Worm (Caenorhabditis elegans) whole organism, late embryonic: ENCODE data around the gene F09F9.3.

ENCODE experiments used
- ceh-6 ChIP-seq: fragments of 200-800 bp; sonication (Bioruptor generic); optimal IDR thresholded peaks from 2 replicates; lab custom pipeline; 2018; ENCODE audit warnings: mild to moderate bottlenecking, missing genetic modification characterization, missing compliant biosample characterization
- pqm-1 ChIP-seq: sonication (generic microtip); optimal IDR thresholded peaks from 2 replicates; lab custom pipeline; 2016; ENCODE audit warnings: missing genetic modification characterization, missing compliant biosample characterization
- sox-2 ChIP-seq: fragments of 200-800 bp; sonication (Bioruptor generic); IDR thresholded peaks from 2 replicates; pipeline ENCODE4 v1.3.6; 2022; ENCODE audit warnings: missing genetic modification reagents, missing genetic modification characterization, missing compliant biosample characterization

DNA sequence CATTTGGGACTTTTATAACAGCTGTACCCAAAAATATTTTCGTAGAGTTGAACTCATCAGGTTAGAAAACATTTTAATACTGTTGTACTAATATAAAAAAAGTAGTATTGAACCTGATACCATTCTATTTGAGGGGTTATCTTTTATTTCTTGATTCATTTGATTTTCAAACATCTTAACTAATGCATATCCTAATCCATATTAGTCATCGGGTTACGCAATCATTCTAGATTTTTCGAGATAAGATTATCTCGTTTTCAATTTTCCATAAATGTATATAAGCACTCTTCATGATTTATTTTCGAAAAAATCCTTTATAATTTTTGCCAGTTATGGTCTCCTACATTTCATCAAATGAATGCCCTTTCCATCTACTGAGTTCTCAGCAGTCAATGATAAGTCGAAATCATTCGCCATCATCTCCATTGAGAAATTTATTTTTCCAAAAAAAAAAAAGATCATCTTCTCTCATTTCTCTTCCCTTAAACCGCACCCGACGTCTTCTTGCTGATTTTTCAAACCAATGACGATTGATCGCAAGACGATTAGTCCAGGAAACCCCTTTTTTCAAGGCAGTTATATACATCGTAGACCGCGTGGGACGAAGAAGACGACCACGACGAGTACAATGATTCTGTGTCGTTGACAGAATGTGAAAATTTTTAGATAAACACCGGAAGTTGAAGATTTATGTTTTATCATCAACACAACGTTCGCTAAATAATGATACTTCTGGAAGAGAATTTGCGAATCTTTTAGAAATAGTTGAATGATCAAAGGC is 17.8 kb upstream of the F09F9.3 start:
- no peak for TF ChIP-seq ceh-6 (GFP tag; lab: Kevin White, UChicago)
- TF ChIP-seq sox-2 (GFP tag; lab: Robert Waterston, UW), result no peak
- TF ChIP-seq pqm-1 (tag; lab: Kevin White, UChicago), result no peak
